Fruit fly (Drosophila melanogaster) whole organism, embryonic: ENCODE results near the gene Spn38F.

Source experiments
- Abd-B ChIP-seq: fragments of 200-800 bp; sonication (Bioruptor generic); optimal IDR thresholded peaks from 2 replicates; lab custom pipeline; 2018; ENCODE audit warnings: missing biosample characterization, mild to moderate bottlenecking, missing genetic modification characterization, moderate library complexity
- CG10979 ChIP-seq: fragments of 200-800 bp; sonication (Bioruptor generic); optimal IDR thresholded peaks from 2 replicates; lab custom pipeline; 2018; ENCODE audit warnings: missing biosample characterization, mild to moderate bottlenecking, missing genetic modification characterization, moderate library complexity
- CG1602 ChIP-seq: fragments of 200-800 bp; sonication (Bioruptor generic); optimal IDR thresholded peaks from 3 replicates; lab custom pipeline; 2016; ENCODE audit warnings: missing biosample characterization, missing genetic modification characterization
- CG16813 ChIP-seq: fragments of 200-800 bp; sonication (Bioruptor generic); IDR thresholded peaks from 3 replicates; pipeline ENCODE4 v1.3.6; 2022; ENCODE audit warnings: missing biosample characterization, missing genetic modification characterization; ENCODE audit not compliant: partially characterized antibody
- CG17328 ChIP-seq: fragments of 200-800 bp; sonication (Bioruptor generic); IDR thresholded peaks from 2 replicates; pipeline ENCODE4 v1.3.6; 2022; ENCODE audit warnings: missing biosample characterization, missing genetic modification characterization
- CG18599 ChIP-seq: fragments of 200-800 bp; sonication (Bioruptor generic); optimal IDR thresholded peaks from 3 replicates; lab custom pipeline; 2017; ENCODE audit warnings: missing biosample characterization, missing genetic modification characterization, mild to moderate bottlenecking, moderate library complexity, missing genetic modification reagents
- CG2129 ChIP-seq: fragments of 200-800 bp; sonication (Bioruptor generic); IDR thresholded peaks from 2 replicates; pipeline ENCODE4 v1.3.6; 2022; ENCODE audit warnings: missing biosample characterization, missing genetic modification characterization; ENCODE audit not compliant: partially characterized antibody
- CG32532 ChIP-seq: fragments of 200-800 bp; sonication (Bioruptor generic); IDR thresholded peaks from 2 replicates; pipeline ENCODE4 v1.3.6; 2022; ENCODE audit warnings: missing biosample characterization, missing genetic modification characterization
- CG32767 ChIP-seq: fragments of 200-800 bp; sonication (Bioruptor generic); IDR thresholded peaks from 2 replicates; pipeline ENCODE4 v1.3.6; 2022; ENCODE audit warnings: missing biosample characterization, missing genetic modification characterization
- CG3281 ChIP-seq: fragments of 200-800 bp; sonication (Bioruptor generic); optimal IDR thresholded peaks from 3 replicates; lab custom pipeline; 2017; ENCODE audit warnings: missing biosample characterization, mild to moderate bottlenecking, missing genetic modification characterization
- CG3407 ChIP-seq: fragments of 200-800 bp; sonication (Bioruptor generic); optimal IDR thresholded peaks from 2 replicates; lab custom pipeline; 2018; ENCODE audit warnings: missing biosample characterization, mild to moderate bottlenecking, missing genetic modification characterization
- CG34224 ChIP-seq: fragments of 200-800 bp; sonication (Bioruptor generic); IDR thresholded peaks from 3 replicates; pipeline ENCODE4 v1.3.6; 2022; ENCODE audit warnings: missing biosample characterization, missing genetic modification characterization; ENCODE audit not compliant: partially characterized antibody
- CG3838 ChIP-seq: fragments of 200-800 bp; sonication (Bioruptor generic); optimal IDR thresholded peaks from 3 replicates; lab custom pipeline; 2016; ENCODE audit warnings: missing biosample characterization, missing genetic modification characterization
- CG5180 ChIP-seq: fragments of 200-800 bp; sonication (Bioruptor generic); optimal IDR thresholded peaks from 3 replicates; lab custom pipeline; 2017; ENCODE audit warnings: missing biosample characterization, missing genetic modification characterization, mild to moderate bottlenecking, moderate library complexity, missing genetic modification reagents
- CG8281 ChIP-seq: fragments of 200-800 bp; sonication (Bioruptor generic); optimal IDR thresholded peaks from 2 replicates; lab custom pipeline; 2018; ENCODE audit warnings: missing biosample characterization, mild to moderate bottlenecking, missing genetic modification characterization, moderate library complexity
- CG8478 ChIP-seq: fragments of >200 bp; optimal IDR thresholded peaks from 2 replicates; lab custom pipeline; 2018
- CG8765 ChIP-seq: fragments of 200-800 bp; sonication (Bioruptor generic); IDR thresholded peaks from 2 replicates; pipeline ENCODE4 v1.3.6; 2022; ENCODE audit warnings: missing biosample characterization, missing genetic modification characterization
- CG9876 ChIP-seq: fragments of 200-800 bp; sonication (Bioruptor generic); optimal IDR thresholded peaks from 2 replicates; lab custom pipeline; 2016; ENCODE audit warnings: missing biosample characterization, missing genetic modification characterization
- Deaf1 ChIP-seq: fragments of 200-800 bp; optimal IDR thresholded peaks from 3 replicates; lab custom pipeline; 2019; ENCODE audit warnings: missing biosample characterization, mild to moderate bottlenecking, missing genetic modification characterization, moderate library complexity
- Drgx ChIP-seq: fragments of 200-800 bp; sonication (Bioruptor generic); IDR thresholded peaks from 2 replicates; pipeline ENCODE4 v1.3.6; 2022; ENCODE audit warnings: missing biosample characterization, missing genetic modification characterization
- H15 ChIP-seq: fragments of 200-800 bp; sonication (Bioruptor generic); IDR thresholded peaks from 3 replicates; pipeline ENCODE4 v1.3.6; 2022; ENCODE audit warnings: missing biosample characterization, missing genetic modification characterization
- Hr3 ChIP-seq: fragments of 200-800 bp; sonication (Bioruptor generic); optimal IDR thresholded peaks from 3 replicates; lab custom pipeline; 2016; ENCODE audit warnings: missing biosample characterization, missing genetic modification characterization
- MESR4 ChIP-seq: fragments of 200-800 bp; sonication (Bioruptor generic); optimal IDR thresholded peaks from 2 replicates; lab custom pipeline; 2018; ENCODE audit warnings: missing biosample characterization, mild to moderate bottlenecking, missing genetic modification characterization, moderate library complexity
- Meics ChIP-seq: fragments of 200-800 bp; sonication (Bioruptor generic); optimal IDR thresholded peaks from 2 replicates; lab custom pipeline; 2017; ENCODE audit warnings: missing biosample characterization, mild to moderate bottlenecking, missing genetic modification characterization
- NC2α ChIP-seq: fragments of 200-800 bp; sonication (Bioruptor generic); optimal IDR thresholded peaks from 2 replicates; lab custom pipeline; 2016; ENCODE audit warnings: missing biosample characterization, missing genetic modification characterization
- Nf-YB ChIP-seq: fragments of 200-800 bp; sonication (Bioruptor generic); optimal IDR thresholded peaks from 3 replicates; lab custom pipeline; 2019; ENCODE audit warnings: missing biosample characterization, mild to moderate bottlenecking, missing genetic modification characterization, moderate library complexity
- Oli ChIP-seq: fragments of 200-800 bp; sonication (Bioruptor generic); optimal IDR thresholded peaks from 2 replicates; lab custom pipeline; 2018; ENCODE audit warnings: missing biosample characterization, mild to moderate bottlenecking, missing genetic modification characterization, moderate library complexity
- Taf1 ChIP-seq: fragments of 200-800 bp; sonication (Bioruptor generic); IDR thresholded peaks from 2 replicates; pipeline ENCODE4 v1.3.6; 2022; ENCODE audit warnings: missing biosample characterization, missing genetic modification characterization
- Trl ChIP-seq, 3 experiments: fragments of >200 bp in 2 of 3; fragments of 200-800 bp in 1 of 3; sonication (Bioruptor generic) in 1 of 3; optimal IDR thresholded peaks; 2 replicates in 1 of 3; 3 replicates in 2 of 3; lab custom pipeline; 2016 to 2017; ENCODE audit warnings: missing biosample characterization in 1 of 3, missing genetic modification characterization in 1 of 3
- YL-1 ChIP-seq: fragments of 200-800 bp; sonication (Bioruptor generic); optimal IDR thresholded peaks from 3 replicates; lab custom pipeline; 2017; ENCODE audit warnings: missing biosample characterization, mild to moderate bottlenecking, missing genetic modification characterization
- chn ChIP-seq: fragments of 200-800 bp; sonication (Bioruptor generic); optimal IDR thresholded peaks from 2 replicates; lab custom pipeline; 2016; ENCODE audit warnings: missing biosample characterization, missing genetic modification characterization
- dmrt99B ChIP-seq: fragments of 200-800 bp; sonication (Bioruptor generic); optimal IDR thresholded peaks from 2 replicates; lab custom pipeline; 2018; ENCODE audit warnings: missing biosample characterization, mild to moderate bottlenecking, missing genetic modification characterization, moderate library complexity
- fd102C ChIP-seq: fragments of 200-800 bp; sonication (Bioruptor generic); optimal IDR thresholded peaks from 2 replicates; lab custom pipeline; 2018; ENCODE audit warnings: missing biosample characterization, mild to moderate bottlenecking, missing genetic modification characterization, moderate library complexity
- gce ChIP-seq: fragments of 200-800 bp; sonication (Bioruptor generic); IDR thresholded peaks from 3 replicates; pipeline ENCODE4 v1.3.6; 2022; ENCODE audit warnings: missing biosample characterization, missing genetic modification characterization
- gcm2 ChIP-seq: fragments of 200-800 bp; sonication (Bioruptor generic); optimal IDR thresholded peaks from 2 replicates; lab custom pipeline; 2016; ENCODE audit warnings: missing biosample characterization, missing genetic modification characterization
- gem ChIP-seq: fragments of 200-800 bp; sonication (Bioruptor generic); optimal IDR thresholded peaks from 2 replicates; lab custom pipeline; 2019; ENCODE audit warnings: missing biosample characterization, mild to moderate bottlenecking, missing genetic modification characterization, moderate library complexity
- grn ChIP-seq: fragments of 200-800 bp; sonication (Bioruptor generic); optimal IDR thresholded peaks from 3 replicates; lab custom pipeline; 2017; ENCODE audit warnings: missing biosample characterization, missing genetic modification characterization
- nerfin-1 ChIP-seq: fragments of 200-800 bp; sonication (Bioruptor generic); optimal IDR thresholded peaks from 3 replicates; lab custom pipeline; 2019; ENCODE audit warnings: missing biosample characterization, mild to moderate bottlenecking, missing genetic modification characterization, moderate library complexity
- nerfin-2 ChIP-seq: fragments of 200-800 bp; sonication (Bioruptor generic); IDR thresholded peaks from 2 replicates; pipeline ENCODE4 v1.3.6; 2022; ENCODE audit warnings: missing biosample characterization, missing genetic modification characterization; ENCODE audit not compliant: partially characterized antibody
- pan ChIP-seq, 4 experiments: fragments of >200 bp in 3 of 4; fragments of 200-800 bp in 1 of 4; sonication (Bioruptor generic) in 1 of 4; optimal IDR thresholded peaks in 3 of 4; IDR thresholded peaks in 1 of 4; 2 replicates each; pipeline versions ENCODE4 v1.3.6 to Lab custom; 2017 to 2022; ENCODE audit warnings: missing biosample characterization in 2 of 4, missing genetic modification characterization in 2 of 4, mixed read lengths in 1 of 4
- pb ChIP-seq: fragments of 200-800 bp; sonication (Bioruptor generic); optimal IDR thresholded peaks from 3 replicates; lab custom pipeline; 2016; ENCODE audit warnings: missing biosample characterization, missing genetic modification characterization
- psq ChIP-seq: fragments of 200-800 bp; sonication (Bioruptor generic); optimal IDR thresholded peaks from 2 replicates; lab custom pipeline; 2017; ENCODE audit warnings: missing biosample characterization, missing genetic modification characterization
- sisA ChIP-seq: fragments of 200-800 bp; sonication (Bioruptor generic); IDR thresholded peaks from 2 replicates; pipeline ENCODE4 v1.3.6; 2022; ENCODE audit warnings: missing biosample characterization, missing genetic modification characterization
- sqz ChIP-seq: fragments of 200-800 bp; sonication (Bioruptor generic); optimal IDR thresholded peaks from 3 replicates; lab custom pipeline; 2018; ENCODE audit warnings: missing biosample characterization, mild to moderate bottlenecking, missing genetic modification characterization
- sr ChIP-seq: fragments of 200-800 bp; sonication (Bioruptor generic); IDR thresholded peaks from 3 replicates; pipeline ENCODE4 v1.3.6; 2022; ENCODE audit warnings: missing biosample characterization, missing genetic modification characterization
- tup ChIP-seq: fragments of 200-800 bp; sonication (Bioruptor generic); optimal IDR thresholded peaks from 2 replicates; lab custom pipeline; 2016; ENCODE audit warnings: missing biosample characterization, mild to moderate bottlenecking, missing genetic modification characterization, moderate library complexity
- yki ChIP-seq: fragments of >200 bp; optimal IDR thresholded peaks from 3 replicates; lab custom pipeline; 2018
- zf30C ChIP-seq: fragments of 200-800 bp; sonication (Bioruptor generic); optimal IDR thresholded peaks from 3 replicates; lab custom pipeline; 2018; ENCODE audit warnings: missing biosample characterization, mild to moderate bottlenecking, missing genetic modification characterization

Gene Spn38F

DNA sequence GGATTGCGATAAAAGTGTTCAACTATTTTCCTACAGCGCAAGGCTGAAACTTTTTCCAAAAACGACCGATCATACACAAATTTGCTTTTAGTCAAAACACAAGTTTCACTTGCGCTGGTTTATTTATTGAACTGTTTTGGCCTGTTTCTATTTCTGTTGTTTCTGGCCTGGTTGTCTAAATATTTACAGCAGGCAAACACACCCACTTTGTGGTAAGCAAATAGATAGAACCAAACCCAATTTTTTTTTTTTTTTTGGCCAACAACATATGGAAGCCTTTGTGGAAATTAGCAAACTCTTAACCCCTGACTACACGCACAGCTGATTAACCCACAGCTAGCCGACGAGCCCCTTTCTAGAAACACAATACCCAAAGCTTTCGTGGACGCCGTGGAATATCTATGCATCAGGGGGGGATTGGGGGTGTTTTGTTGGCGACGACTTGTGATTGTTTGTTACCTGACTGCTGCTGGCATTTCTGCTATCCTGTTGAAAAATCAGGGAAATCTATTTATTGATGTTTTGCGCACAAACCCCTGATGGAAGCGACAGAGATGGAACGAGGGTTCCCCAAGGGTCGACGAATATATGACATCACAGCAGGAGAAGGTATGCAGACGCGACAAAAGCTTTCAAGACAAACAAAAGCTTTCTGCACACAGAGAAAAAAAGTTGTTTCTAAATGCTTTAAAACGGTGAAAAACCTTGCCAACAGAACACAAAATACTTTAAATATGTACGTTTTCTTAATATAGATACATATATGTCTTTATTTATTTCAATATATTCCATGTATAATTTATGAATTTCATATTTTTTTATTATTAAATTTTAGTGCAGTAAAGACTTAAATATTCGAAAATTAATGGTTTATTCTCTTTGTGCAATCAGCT, 29.9 kb downstream of the Spn38F start (continued):
- TF ChIP-seq CG10979 (peak; percentile 50), yki (lab: Kevin White, UChicago) (no peak), sr (GFP tag; lab: Robert Waterston, UW) (no peak; the same call in 2 of the 3 replicates), CG16813 (GFP tag; lab: Robert Waterston, UW) (no peak), CG34224 (GFP tag; lab: Robert Waterston, UW) (no peak), gce (GFP tag; lab: Robert Waterston, UW) (no peak), CG5180 (GFP tag; lab: Kevin White, UChicago) (no peak), Trl (optimal IDR thresholded peaks at IDR 0.05; lab: Kevin White, UChicago) (peak in 1 of 2 experiments; percentile 50), Trl (GFP tag; optimal IDR thresholded peaks at IDR 0.05; lab: Kevin White, UChicago) (peak; percentile 46), nerfin-1 (no peak), CG8478 (lab: Kevin White, UChicago) (no peak), CG32767 (GFP tag; lab: Robert Waterston, UW) (0 out of 2 replicates have a peak, but pooled peaks have one; percentile 33), pan (optimal IDR thresholded peaks at IDR 0.05; lab: Kevin White, UChicago) (no peak), pan (GFP tag; optimal IDR thresholded peaks at IDR 0.05 in 1 of 2, IDR thresholded peaks at IDR 0.05 in 1 of 2) (peak in 1 of 2 experiments; percentile 80), CG3838 (no peak), CG1602 (peak; percentile 3), H15 (GFP tag; lab: Robert Waterston, UW) (0 out of 3 replicates have a peak, but pooled peaks have one; percentile 32), CG8281 (tag; lab: Kevin White, UChicago) (no peak), dmrt99B (peak; percentile 70), chn (GFP tag; lab: Kevin White, UChicago) (no peak), CG8765 (GFP tag; lab: Robert Waterston, UW) (no peak), sqz (GFP tag; lab: Kevin White, UChicago) (no peak), grn (GFP tag; lab: Kevin White, UChicago) (no peak), Nf-YB (GFP tag; lab: Kevin White, UChicago) (no peak), pb (GFP tag; lab: Kevin White, UChicago) (no peak), Abd-B (no peak), fd102C (GFP tag; lab: Kevin White, UChicago) (no peak), CG18599 (GFP tag; lab: Kevin White, UChicago) (peak; percentile 82), Drgx (GFP tag; lab: Robert Waterston, UW) (peak; percentile 59; the same call in 1 of the 2 replicates), tup (peak; percentile 29), CG9876 (GFP tag; lab: Kevin White, UChicago) (no peak), sisA (peak; percentile 13; the same call in 1 of the 2 replicates), Taf1 (GFP tag; lab: Robert Waterston, UW) (no peak), CG3407 (GFP tag; lab: Kevin White, UChicago) (peak; percentile 26), YL-1 (GFP tag; lab: Kevin White, UChicago) (no peak), gem (tag; lab: Kevin White, UChicago) (peak; percentile 76), nerfin-2 (GFP tag; lab: Robert Waterston, UW) (no peak), psq (GFP tag; lab: Kevin White, UChicago) (no peak), zf30C (peak; percentile 68), NC2α (GFP tag; lab: Kevin White, UChicago) (no peak), Deaf1 (tag; lab: Kevin White, UChicago) (peak; percentile 63), CG32532 (GFP tag; lab: Robert Waterston, UW) (peak; percentile 17), CG3281 (GFP tag; lab: Kevin White, UChicago) (peak; percentile 61), Oli (tag; lab: Kevin White, UChicago) (peak; percentile 40), CG17328 (GFP tag; lab: Robert Waterston, UW) (peak; percentile 41), MESR4 (GFP tag; lab: Kevin White, UChicago) (no peak), gcm2 (GFP tag; lab: Kevin White, UChicago) (no peak), Meics (GFP tag; lab: Kevin White, UChicago) (peak; percentile 62), Hr3 (GFP tag; lab: Kevin White, UChicago) (peak; percentile 16), CG2129 (GFP tag; lab: Robert Waterston, UW) (no peak)
